Fruit fly (Drosophila melanogaster) whole organism, embryonic: ENCODE data around the gene UQCR-14L.

Source experiments
- Atf6 ChIP-seq: fragments of 200-800 bp; sonication (Bioruptor generic); IDR thresholded peaks from 2 replicates; pipeline ENCODE4 v1.3.6; 2022; ENCODE audit warnings: missing biosample characterization, missing genetic modification characterization
- CG10209 ChIP-seq: fragments of 200-800 bp; sonication (Bioruptor generic); optimal IDR thresholded peaks from 3 replicates; lab custom pipeline; 2017; ENCODE audit warnings: missing biosample characterization, mild to moderate bottlenecking, missing genetic modification characterization, missing genetic modification reagents
- CG10565 ChIP-seq: fragments of 200-800 bp; sonication (Bioruptor generic); optimal IDR thresholded peaks from 3 replicates; lab custom pipeline; 2016; ENCODE audit warnings: missing biosample characterization, mild to moderate bottlenecking, missing genetic modification characterization
- CG11504 ChIP-seq: fragments of 200-800 bp; sonication (Bioruptor generic); optimal IDR thresholded peaks from 3 replicates; lab custom pipeline; 2019; ENCODE audit warnings: missing biosample characterization, mild to moderate bottlenecking, missing genetic modification characterization, moderate library complexity
- CG12391 ChIP-seq: fragments of 200-800 bp; sonication (Bioruptor generic); optimal IDR thresholded peaks from 3 replicates; lab custom pipeline; 2018; ENCODE audit warnings: missing biosample characterization, mild to moderate bottlenecking, missing genetic modification characterization, moderate library complexity
- CG13287 ChIP-seq: fragments of 200-800 bp; sonication (Bioruptor generic); IDR thresholded peaks from 2 replicates; pipeline ENCODE4 v1.3.6; 2022; ENCODE audit warnings: missing biosample characterization, missing genetic modification characterization; ENCODE audit not compliant: partially characterized antibody
- CG14667 ChIP-seq: fragments of 200-800 bp; sonication (Bioruptor generic); IDR thresholded peaks from 2 replicates; pipeline ENCODE4 v1.3.6; 2022; ENCODE audit warnings: missing biosample characterization, missing genetic modification characterization
- CG1529 ChIP-seq: fragments of 200-800 bp; sonication (Bioruptor generic); optimal IDR thresholded peaks from 3 replicates; lab custom pipeline; 2018; ENCODE audit warnings: missing biosample characterization, missing genetic modification characterization
- CG15479 ChIP-seq: fragments of 200-800 bp; sonication (Bioruptor generic); optimal IDR thresholded peaks from 3 replicates; lab custom pipeline; 2019; ENCODE audit warnings: missing biosample characterization, mild to moderate bottlenecking, missing genetic modification characterization, moderate library complexity
- CG2116 ChIP-seq: fragments of 200-800 bp; sonication (Bioruptor generic); optimal IDR thresholded peaks from 3 replicates; lab custom pipeline; 2018; ENCODE audit warnings: missing biosample characterization, mild to moderate bottlenecking, missing genetic modification characterization
- CG2199 ChIP-seq: fragments of 200-800 bp; sonication (Bioruptor generic); IDR thresholded peaks from 3 replicates; pipeline ENCODE4 v1.3.6; 2022; ENCODE audit warnings: missing biosample characterization, missing genetic modification characterization
- CG2889 ChIP-seq: fragments of 200-800 bp; sonication (Bioruptor generic); IDR thresholded peaks from 3 replicates; pipeline ENCODE4 v1.3.6; 2022; ENCODE audit warnings: missing biosample characterization, missing genetic modification characterization
- CG34422 ChIP-seq: fragments of 200-800 bp; sonication (Bioruptor generic); IDR thresholded peaks from 3 replicates; pipeline ENCODE4 v1.3.6; 2022; ENCODE audit warnings: missing biosample characterization, missing genetic modification characterization
- CG6272 ChIP-seq: fragments of 200-800 bp; sonication (Bioruptor generic); IDR thresholded peaks from 2 replicates; pipeline ENCODE4 v1.3.6; 2022; ENCODE audit warnings: missing biosample characterization, missing genetic modification characterization
- CG6654 ChIP-seq: fragments of 200-800 bp; sonication (Bioruptor generic); optimal IDR thresholded peaks from 2 replicates; lab custom pipeline; 2017; ENCODE audit warnings: missing biosample characterization, mild to moderate bottlenecking, missing genetic modification characterization
- CG6683 ChIP-seq: fragments of 200-800 bp; sonication (Bioruptor generic); optimal IDR thresholded peaks from 2 replicates; lab custom pipeline; 2017; ENCODE audit warnings: missing biosample characterization, mild to moderate bottlenecking, missing genetic modification characterization, missing genetic modification reagents
- CG7556 ChIP-seq: fragments of 200-800 bp; sonication (Bioruptor generic); optimal IDR thresholded peaks from 2 replicates; lab custom pipeline; 2017; ENCODE audit warnings: missing biosample characterization, mild to moderate bottlenecking, missing genetic modification characterization
- CG8359 ChIP-seq: fragments of 200-800 bp; sonication (Bioruptor generic); optimal IDR thresholded peaks from 2 replicates; lab custom pipeline; 2017; ENCODE audit warnings: missing biosample characterization, mild to moderate bottlenecking, missing genetic modification characterization, borderline replicate concordance
- CG9437 ChIP-seq: fragments of 200-800 bp; sonication (Bioruptor generic); optimal IDR thresholded peaks from 2 replicates; lab custom pipeline; 2018; ENCODE audit warnings: missing biosample characterization, mild to moderate bottlenecking, missing genetic modification characterization
- CTCF ChIP-seq: fragments of 200-800 bp; sonication (Bioruptor generic); optimal IDR thresholded peaks from 2 replicates; lab custom pipeline; 2017; ENCODE audit warnings: missing biosample characterization, mild to moderate bottlenecking, missing genetic modification characterization, moderate library complexity
- CrebB ChIP-seq: fragments of 200-800 bp; sonication (Bioruptor generic); optimal IDR thresholded peaks from 3 replicates; lab custom pipeline; 2018; ENCODE audit warnings: missing biosample characterization, mild to moderate bottlenecking, missing genetic modification characterization
- D19A ChIP-seq: fragments of 200-800 bp; optimal IDR thresholded peaks from 3 replicates; lab custom pipeline; 2019; ENCODE audit warnings: missing biosample characterization, mild to moderate bottlenecking, missing genetic modification characterization, moderate library complexity
- Dek ChIP-seq: fragments of 200-800 bp; sonication (Bioruptor generic); optimal IDR thresholded peaks from 3 replicates; lab custom pipeline; 2019; ENCODE audit warnings: missing biosample characterization, mild to moderate bottlenecking, missing genetic modification characterization, moderate library complexity
- Dp ChIP-seq: fragments of 200-800 bp; sonication (Bioruptor generic); optimal IDR thresholded peaks from 2 replicates; lab custom pipeline; 2018; ENCODE audit warnings: missing biosample characterization, mild to moderate bottlenecking, missing genetic modification characterization, moderate library complexity
- HLH4C ChIP-seq: fragments of 200-800 bp; sonication (Bioruptor generic); IDR thresholded peaks from 3 replicates; pipeline ENCODE4 v1.3.6; 2022; ENCODE audit warnings: missing biosample characterization, missing genetic modification characterization; ENCODE audit not compliant: partially characterized antibody
- Mad ChIP-seq: fragments of 200-800 bp; sonication (Bioruptor generic); optimal IDR thresholded peaks from 2 replicates; lab custom pipeline; 2016; ENCODE audit warnings: missing biosample characterization, missing genetic modification characterization
- NC2α ChIP-seq: fragments of 200-800 bp; sonication (Bioruptor generic); optimal IDR thresholded peaks from 2 replicates; lab custom pipeline; 2016; ENCODE audit warnings: missing biosample characterization, missing genetic modification characterization
- NC2β ChIP-seq: fragments of 200-800 bp; sonication (Bioruptor generic); optimal IDR thresholded peaks from 2 replicates; lab custom pipeline; 2016; ENCODE audit warnings: missing biosample characterization, missing genetic modification characterization
- Neu2 ChIP-seq: fragments of 200-800 bp; sonication (Bioruptor generic); optimal IDR thresholded peaks from 3 replicates; lab custom pipeline; 2016; ENCODE audit warnings: missing biosample characterization, missing genetic modification characterization, borderline replicate concordance
- Scr ChIP-seq: fragments of 200-800 bp; sonication (Bioruptor generic); IDR thresholded peaks from 2 replicates; pipeline ENCODE4 v1.3.6; 2022; ENCODE audit warnings: missing biosample characterization, missing genetic modification characterization; ENCODE audit not compliant: partially characterized antibody
- abd-A ChIP-seq: fragments of 200-800 bp; sonication (Bioruptor generic); optimal IDR thresholded peaks from 3 replicates; lab custom pipeline; 2019; ENCODE audit warnings: missing biosample characterization, mild to moderate bottlenecking, missing genetic modification characterization, moderate library complexity
- aop ChIP-seq: fragments of 200-800 bp; sonication (Bioruptor generic); IDR thresholded peaks from 2 replicates; pipeline ENCODE4 v1.3.6; 2022; ENCODE audit warnings: missing biosample characterization, missing genetic modification characterization
- bbx ChIP-seq: fragments of 200-800 bp; sonication (Bioruptor generic); IDR thresholded peaks from 2 replicates; pipeline ENCODE4 v1.3.6; 2022; ENCODE audit warnings: missing biosample characterization, missing genetic modification characterization; ENCODE audit not compliant: partially characterized antibody
- chinmo ChIP-seq: fragments of 200-800 bp; sonication (Bioruptor generic); IDR thresholded peaks from 4 replicates; pipeline ENCODE4 v1.3.6; 2022; ENCODE audit warnings: missing biosample characterization, missing genetic modification characterization; ENCODE audit not compliant: partially characterized antibody
- eve ChIP-seq, 2 experiments: fragments of >200 bp; optimal IDR thresholded peaks; 2 replicates each; lab custom pipeline; 2017; ENCODE audit warnings: missing biosample characterization in 2 of 2, missing genetic modification characterization in 2 of 2
- fd3F ChIP-seq: fragments of 200-800 bp; sonication (Bioruptor generic); optimal IDR thresholded peaks from 2 replicates; lab custom pipeline; 2018; ENCODE audit warnings: missing biosample characterization, mild to moderate bottlenecking, missing genetic modification characterization, moderate library complexity
- gsb-n ChIP-seq: fragments of 200-800 bp; sonication (Bioruptor generic); optimal IDR thresholded peaks from 3 replicates; lab custom pipeline; 2018; ENCODE audit warnings: missing biosample characterization, mild to moderate bottlenecking, missing genetic modification characterization
- her ChIP-seq: fragments of 200-800 bp; sonication (Bioruptor generic); optimal IDR thresholded peaks from 2 replicates; lab custom pipeline; 2016; ENCODE audit warnings: missing biosample characterization, missing genetic modification characterization
- insv ChIP-seq, 2 experiments: fragments of 200-800 bp; sonication (Bioruptor generic); optimal IDR thresholded peaks; 3 replicates each; lab custom pipeline; 2016 to 2018; ENCODE audit warnings: missing biosample characterization in 2 of 2, missing genetic modification characterization in 2 of 2
- nerfin-1 ChIP-seq: fragments of 200-800 bp; sonication (Bioruptor generic); optimal IDR thresholded peaks from 3 replicates; lab custom pipeline; 2019; ENCODE audit warnings: missing biosample characterization, mild to moderate bottlenecking, missing genetic modification characterization, moderate library complexity
- nom ChIP-seq: fragments of 200-800 bp; sonication (Bioruptor generic); optimal IDR thresholded peaks from 2 replicates; lab custom pipeline; 2017; ENCODE audit warnings: missing biosample characterization, missing genetic modification characterization, mild to moderate bottlenecking, moderate library complexity, missing genetic modification reagents
- scrt ChIP-seq: fragments of 200-800 bp; sonication (Bioruptor generic); optimal IDR thresholded peaks from 2 replicates; lab custom pipeline; 2018; ENCODE audit warnings: missing biosample characterization, mild to moderate bottlenecking, missing genetic modification characterization, moderate library complexity
- sob ChIP-seq: fragments of 200-800 bp; sonication (Bioruptor generic); IDR thresholded peaks from 2 replicates; pipeline ENCODE4 v1.3.6; 2022; ENCODE audit warnings: missing biosample characterization, missing genetic modification characterization
- vnd ChIP-seq: fragments of 200-800 bp; sonication (Bioruptor generic); IDR thresholded peaks from 3 replicates; pipeline ENCODE4 v1.3.6; 2022; ENCODE audit warnings: missing biosample characterization, missing genetic modification characterization; ENCODE audit not compliant: partially characterized antibody
- z ChIP-seq: fragments of 200-800 bp; sonication (Bioruptor generic); IDR thresholded peaks from 3 replicates; pipeline ENCODE4 v1.3.6; 2022; ENCODE audit warnings: missing biosample characterization, missing genetic modification characterization

The UQCR-14L gene

dm6 chr3R:28328780-28329546, 35.1 kb downstream of the UQCR-14L start (continued):
- TF ChIP-seq fd3F (GFP tag; lab: Kevin White, UChicago) (peak; percentile 60), Scr (GFP tag; lab: Robert Waterston, UW) (no peak), CG6272 (peak; percentile 56; the same call in 1 of the 2 replicates), Dek (peak; percentile 49), CG6654 (GFP tag; lab: Kevin White, UChicago) (no peak), insv (GFP tag; optimal IDR thresholded peaks at IDR 0.05; lab: Kevin White, UChicago) (peak in 1 of 2 experiments; percentile 46), CG11504 (tag; lab: Kevin White, UChicago) (peak; percentile 63), vnd (GFP tag; lab: Robert Waterston, UW) (no peak), D19A (tag; lab: Kevin White, UChicago) (peak; percentile 20), CG2116 (peak; percentile 26), z (GFP tag; lab: Robert Waterston, UW) (0 out of 3 replicates have a peak, but pooled peaks have one; percentile 62)

- TF ChIP-seq bbx (GFP tag; lab: Robert Waterston, UW) = 0 out of 2 replicates have a peak, but pooled peaks have one; percentile 38
- no peak for TF ChIP-seq nom (GFP tag; lab: Kevin White, UChicago)
- no peak for TF ChIP-seq CG10209 (GFP tag; lab: Kevin White, UChicago)
- TF ChIP-seq CG34422 = peak; percentile 47; the same call in 1 of the 3 replicates
- TF ChIP-seq CG15479 = peak; percentile 50
- TF ChIP-seq Atf6 (GFP tag; lab: Robert Waterston, UW) = peak; percentile 25; the same call in 1 of the 2 replicates
- no peak for TF ChIP-seq nerfin-1 (tag; lab: Kevin White, UChicago)
- no peak for TF ChIP-seq CG10565
- TF ChIP-seq CG2889 = no peak
- no peak for TF ChIP-seq CG12391 (tag; lab: Kevin White, UChicago)
- TF ChIP-seq CG2199 (GFP tag; lab: Robert Waterston, UW) = 0 out of 3 replicates have a peak, but pooled peaks have one; percentile 52
- TF ChIP-seq Mad (GFP tag; lab: Kevin White, UChicago) = no peak
- TF ChIP-seq sob (GFP tag; lab: Robert Waterston, UW) = 0 out of 2 replicates have a peak, but pooled peaks have one; percentile 27
- peak; percentile 46 for TF ChIP-seq her
- TF ChIP-seq CTCF = no peak
- peak; percentile 63 for TF ChIP-seq CG13287 (GFP tag; lab: Robert Waterston, UW)
- TF ChIP-seq eve (GFP tag; optimal IDR thresholded peaks at IDR 0.05; lab: Kevin White, UChicago) = no peak
- no peak for TF ChIP-seq CG8359 (GFP tag; lab: Kevin White, UChicago)
- peak; percentile 99 for TF ChIP-seq CG9437 (GFP tag; lab: Kevin White, UChicago)
- no peak for TF ChIP-seq CG1529 (GFP tag; lab: Kevin White, UChicago)
- TF ChIP-seq CG6683 = no peak
- TF ChIP-seq gsb-n (tag; lab: Kevin White, UChicago) = no peak
- TF ChIP-seq Neu2 (GFP tag; lab: Kevin White, UChicago) = no peak
- no peak for TF ChIP-seq CG14667
- TF ChIP-seq aop (GFP tag; lab: Robert Waterston, UW) = no peak
- TF ChIP-seq Dp = peak; percentile 33
- TF ChIP-seq CG7556 (GFP tag; lab: Kevin White, UChicago) = no peak
- TF ChIP-seq chinmo (GFP tag; lab: Robert Waterston, UW) = peak; percentile 87; the same call in 3 of the 4 replicates
- TF ChIP-seq NC2α = no peak
- TF ChIP-seq abd-A (tag; lab: Kevin White, UChicago) = peak; percentile 74
- TF ChIP-seq HLH4C = no peak
- peak; percentile 93 for TF ChIP-seq scrt
- peak; percentile 53 for TF ChIP-seq CrebB (tag; lab: Kevin White, UChicago)
- no peak for TF ChIP-seq NC2β (GFP tag; lab: Kevin White, UChicago)
These were observed 36.6 kb downstream of the UQCR-14L start for dm6 chr3R:28330266-28331125.
